Fruit fly (Drosophila melanogaster) whole organism, prepupa: ENCODE measurements around the gene CG34297.

Experiments used
- Blimp-1 ChIP-seq: fragments of 200-800 bp; sonication (Bioruptor generic); optimal IDR thresholded peaks from 3 replicates; lab custom pipeline; 2017; ENCODE audit warnings: missing biosample characterization, missing genetic modification characterization, mild to moderate bottlenecking, moderate library complexity, missing genetic modification reagents
- CG16779 ChIP-seq: fragments of 200-800 bp; sonication (Bioruptor generic); optimal IDR thresholded peaks from 3 replicates; lab custom pipeline; 2017; ENCODE audit warnings: missing biosample characterization, mild to moderate bottlenecking, missing genetic modification characterization
- CG31627 ChIP-seq: fragments of 200-800 bp; sonication (Bioruptor generic); optimal IDR thresholded peaks from 3 replicates; lab custom pipeline; 2016; ENCODE audit warnings: missing biosample characterization, missing genetic modification characterization
- CG3919 ChIP-seq: fragments of 200-800 bp; sonication (Bioruptor generic); optimal IDR thresholded peaks from 3 replicates; lab custom pipeline; 2016; ENCODE audit warnings: missing biosample characterization, missing genetic modification characterization
- CG4318 ChIP-seq: fragments of 200-800 bp; sonication (Bioruptor generic); optimal IDR thresholded peaks from 3 replicates; lab custom pipeline; 2017; ENCODE audit warnings: missing biosample characterization, mild to moderate bottlenecking, missing genetic modification characterization
- CG6276 ChIP-seq: fragments of 200-800 bp; sonication (Bioruptor generic); optimal IDR thresholded peaks from 2 replicates; lab custom pipeline; 2017; ENCODE audit warnings: missing biosample characterization, mild to moderate bottlenecking, missing genetic modification characterization
- Gug ChIP-seq: fragments of 200-800 bp; sonication (Bioruptor generic); IDR thresholded peaks from 2 replicates; pipeline ENCODE4 v1.3.6; 2022; ENCODE audit warnings: missing biosample characterization, missing genetic modification characterization
- Lpt ChIP-seq: fragments of 200-800 bp; sonication (Bioruptor generic); optimal IDR thresholded peaks from 3 replicates; lab custom pipeline; 2016; ENCODE audit warnings: missing biosample characterization, missing genetic modification characterization
- OdsH ChIP-seq: fragments of 200-800 bp; sonication (Bioruptor generic); optimal IDR thresholded peaks from 3 replicates; lab custom pipeline; 2016; ENCODE audit warnings: missing biosample characterization, missing genetic modification characterization
- Sox102F ChIP-seq: fragments of 200-800 bp; sonication (Bioruptor generic); optimal IDR thresholded peaks from 2 replicates; lab custom pipeline; 2016; ENCODE audit warnings: missing biosample characterization, mild to moderate bottlenecking, missing genetic modification characterization
- topi ChIP-seq: fragments of 200-800 bp; sonication (Bioruptor generic); optimal IDR thresholded peaks from 3 replicates; lab custom pipeline; 2016; ENCODE audit warnings: missing biosample characterization, missing genetic modification characterization

DNA sequence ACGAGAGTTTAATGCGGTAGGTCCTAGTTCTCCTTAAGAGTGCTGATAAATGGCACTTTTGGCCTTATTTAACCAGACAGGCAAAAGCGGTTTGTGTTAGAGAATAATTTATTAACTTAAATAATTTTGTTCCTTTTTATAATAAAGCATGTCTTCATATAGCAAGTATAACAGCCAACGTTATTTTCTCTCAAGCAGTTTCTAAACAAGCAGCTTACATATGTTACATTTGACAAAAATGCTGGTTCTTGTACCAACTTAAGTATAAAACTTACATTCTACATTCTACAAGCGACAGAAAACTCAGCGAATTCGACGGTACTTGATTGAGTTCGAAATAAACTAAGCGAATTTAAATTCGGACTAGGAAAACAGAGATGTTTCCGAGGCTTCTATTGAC lies 32.2 kb upstream of the CG34297 start:
- TF ChIP-seq OdsH (GFP tag; lab: Kevin White, UChicago) (no peak), CG16779 (no peak), CG6276 (GFP tag; lab: Kevin White, UChicago) (no peak), Lpt (GFP tag; lab: Kevin White, UChicago) (no peak), Gug (GFP tag; lab: Robert Waterston, UW) (no peak), CG3919 (GFP tag; lab: Kevin White, UChicago) (no peak), Blimp-1 (GFP tag; lab: Kevin White, UChicago) (no peak), CG4318 (no peak), topi (GFP tag; lab: Kevin White, UChicago) (no peak), Sox102F (GFP tag; lab: Kevin White, UChicago) (no peak), CG31627 (GFP tag; lab: Kevin White, UChicago) (no peak)
